Fruit fly (Drosophila melanogaster) whole organism, embryonic: Measurements from ENCODE around the gene CG32772.

Experiments used
- ATbp ChIP-seq: fragments of 200-800 bp; sonication (Bioruptor generic); optimal IDR thresholded peaks from 2 replicates; lab custom pipeline; 2017; ENCODE audit warnings: missing biosample characterization, mild to moderate bottlenecking, missing genetic modification characterization, missing genetic modification reagents
- Bgb ChIP-seq: fragments of 200-800 bp; sonication (Bioruptor generic); IDR thresholded peaks from 2 replicates; pipeline ENCODE4 v1.3.6; 2022; ENCODE audit warnings: missing biosample characterization, missing genetic modification characterization; ENCODE audit not compliant: partially characterized antibody
- BtbVII ChIP-seq: fragments of 200-800 bp; sonication (Bioruptor generic); optimal IDR thresholded peaks from 3 replicates; lab custom pipeline; 2017; ENCODE audit warnings: missing biosample characterization, mild to moderate bottlenecking, missing genetic modification characterization
- CG10267 ChIP-seq: fragments of 200-800 bp; sonication (Bioruptor generic); optimal IDR thresholded peaks from 2 replicates; lab custom pipeline; 2018; ENCODE audit warnings: missing biosample characterization, mild to moderate bottlenecking, missing genetic modification characterization, moderate library complexity
- CG10274 ChIP-seq: fragments of 200-800 bp; sonication (Bioruptor generic); optimal IDR thresholded peaks from 3 replicates; lab custom pipeline; 2017; ENCODE audit warnings: missing biosample characterization, mild to moderate bottlenecking, missing genetic modification characterization
- CG10366 ChIP-seq: fragments of 200-800 bp; sonication (Bioruptor generic); IDR thresholded peaks from 2 replicates; pipeline ENCODE4 v1.3.6; 2022; ENCODE audit warnings: missing biosample characterization, missing genetic modification characterization
- CG12769 ChIP-seq: fragments of 200-800 bp; sonication (Bioruptor generic); optimal IDR thresholded peaks from 2 replicates; lab custom pipeline; 2019; ENCODE audit warnings: missing biosample characterization, mild to moderate bottlenecking, missing genetic modification characterization, moderate library complexity
- CG13894 ChIP-seq: fragments of 200-800 bp; sonication (Bioruptor generic); optimal IDR thresholded peaks from 3 replicates; lab custom pipeline; 2018; ENCODE audit warnings: missing biosample characterization, mild to moderate bottlenecking, missing genetic modification characterization, moderate library complexity
- CG1529 ChIP-seq: fragments of 200-800 bp; sonication (Bioruptor generic); optimal IDR thresholded peaks from 3 replicates; lab custom pipeline; 2018; ENCODE audit warnings: missing biosample characterization, missing genetic modification characterization
- CG3407 ChIP-seq: fragments of 200-800 bp; sonication (Bioruptor generic); optimal IDR thresholded peaks from 2 replicates; lab custom pipeline; 2018; ENCODE audit warnings: missing biosample characterization, mild to moderate bottlenecking, missing genetic modification characterization
- CG34422 ChIP-seq: fragments of 200-800 bp; sonication (Bioruptor generic); IDR thresholded peaks from 3 replicates; pipeline ENCODE4 v1.3.6; 2022; ENCODE audit warnings: missing biosample characterization, missing genetic modification characterization
- CG42726 ChIP-seq: fragments of 200-800 bp; sonication (Bioruptor generic); IDR thresholded peaks from 2 replicates; pipeline ENCODE4 v1.3.6; 2022; ENCODE audit warnings: missing biosample characterization, missing genetic modification characterization; ENCODE audit not compliant: partially characterized antibody
- CG6683 ChIP-seq: fragments of 200-800 bp; sonication (Bioruptor generic); optimal IDR thresholded peaks from 2 replicates; lab custom pipeline; 2017; ENCODE audit warnings: missing biosample characterization, mild to moderate bottlenecking, missing genetic modification characterization, missing genetic modification reagents
- CG7357 ChIP-seq: fragments of 200-800 bp; sonication (Bioruptor generic); IDR thresholded peaks from 3 replicates; pipeline ENCODE4 v1.3.6; 2022; ENCODE audit warnings: missing biosample characterization, missing genetic modification characterization
- CG7745 ChIP-seq: fragments of 200-800 bp; sonication (Bioruptor generic); optimal IDR thresholded peaks from 2 replicates; lab custom pipeline; 2018; ENCODE audit warnings: missing biosample characterization, mild to moderate bottlenecking, missing genetic modification characterization, moderate library complexity
- CG7963 ChIP-seq: fragments of 200-800 bp; sonication (Bioruptor generic); IDR thresholded peaks from 3 replicates; pipeline ENCODE4 v1.3.6; 2022; ENCODE audit warnings: missing biosample characterization, missing genetic modification characterization; ENCODE audit not compliant: partially characterized antibody
- CG8089 ChIP-seq: fragments of 200-800 bp; sonication (Bioruptor generic); optimal IDR thresholded peaks from 3 replicates; lab custom pipeline; 2016; ENCODE audit warnings: missing biosample characterization, missing genetic modification characterization
- CrebB ChIP-seq: fragments of 200-800 bp; sonication (Bioruptor generic); optimal IDR thresholded peaks from 3 replicates; lab custom pipeline; 2018; ENCODE audit warnings: missing biosample characterization, mild to moderate bottlenecking, missing genetic modification characterization
- Gsc ChIP-seq: fragments of 200-800 bp; sonication (Bioruptor generic); IDR thresholded peaks from 2 replicates; pipeline ENCODE4 v1.3.6; 2022; ENCODE audit warnings: missing biosample characterization, missing genetic modification characterization
- Hand ChIP-seq: fragments of 200-800 bp; sonication (Bioruptor generic); optimal IDR thresholded peaks from 2 replicates; lab custom pipeline; 2017; ENCODE audit warnings: mild to moderate bottlenecking, missing biosample characterization, missing genetic modification reagents, missing genetic modification characterization
- HmgD ChIP-seq: fragments of 200-800 bp; sonication (Bioruptor generic); optimal IDR thresholded peaks from 3 replicates; lab custom pipeline; 2016; ENCODE audit warnings: missing biosample characterization, missing genetic modification characterization
- Mes4 ChIP-seq: fragments of 200-800 bp; sonication (Bioruptor generic); optimal IDR thresholded peaks from 2 replicates; lab custom pipeline; 2016; ENCODE audit warnings: missing biosample characterization, missing genetic modification characterization
- Mrtf ChIP-seq: fragments of 200-800 bp; sonication (Bioruptor generic); IDR thresholded peaks from 3 replicates; pipeline ENCODE4 v1.3.6; 2022; ENCODE audit warnings: missing biosample characterization, missing genetic modification characterization
- Nf-YA ChIP-seq: fragments of 200-800 bp; sonication (Bioruptor generic); IDR thresholded peaks from 2 replicates; pipeline ENCODE4 v1.3.6; 2022; ENCODE audit warnings: missing biosample characterization, missing genetic modification characterization
- PHDP ChIP-seq: fragments of 200-800 bp; sonication (Bioruptor generic); optimal IDR thresholded peaks from 3 replicates; lab custom pipeline; 2018; ENCODE audit warnings: missing biosample characterization, mild to moderate bottlenecking, missing genetic modification characterization, moderate library complexity
- Xrp1 ChIP-seq: fragments of 200-800 bp; sonication (Bioruptor generic); IDR thresholded peaks from 2 replicates; pipeline ENCODE4 v1.3.6; 2022; ENCODE audit warnings: missing biosample characterization, missing genetic modification characterization
- az2 ChIP-seq: fragments of 200-800 bp; sonication (Bioruptor generic); optimal IDR thresholded peaks from 3 replicates; lab custom pipeline; 2016; ENCODE audit warnings: missing biosample characterization, missing genetic modification characterization
- chn ChIP-seq: fragments of 200-800 bp; sonication (Bioruptor generic); optimal IDR thresholded peaks from 2 replicates; lab custom pipeline; 2016; ENCODE audit warnings: missing biosample characterization, missing genetic modification characterization
- eyg ChIP-seq: fragments of 200-800 bp; sonication (Bioruptor generic); optimal IDR thresholded peaks from 3 replicates; lab custom pipeline; 2016; ENCODE audit warnings: missing biosample characterization, missing genetic modification characterization
- fd102C ChIP-seq: fragments of 200-800 bp; sonication (Bioruptor generic); optimal IDR thresholded peaks from 2 replicates; lab custom pipeline; 2018; ENCODE audit warnings: missing biosample characterization, mild to moderate bottlenecking, missing genetic modification characterization, moderate library complexity
- fd96Cb ChIP-seq: fragments of 200-800 bp; sonication (Bioruptor generic); optimal IDR thresholded peaks from 2 replicates; lab custom pipeline; 2018; ENCODE audit warnings: missing biosample characterization, mild to moderate bottlenecking, missing genetic modification characterization, moderate library complexity
- gt ChIP-seq: fragments of 200-800 bp; sonication (Bioruptor generic); IDR thresholded peaks from 2 replicates; pipeline ENCODE4 v1.3.6; 2022; ENCODE audit warnings: missing biosample characterization, missing genetic modification characterization
- maf-S ChIP-seq: fragments of 200-800 bp; sonication (Bioruptor generic); optimal IDR thresholded peaks from 2 replicates; lab custom pipeline; 2016; ENCODE audit warnings: missing biosample characterization, missing genetic modification characterization
- pb ChIP-seq: fragments of 200-800 bp; sonication (Bioruptor generic); optimal IDR thresholded peaks from 3 replicates; lab custom pipeline; 2016; ENCODE audit warnings: missing biosample characterization, missing genetic modification characterization
- pita ChIP-seq: fragments of 200-800 bp; sonication (Bioruptor generic); optimal IDR thresholded peaks from 2 replicates; lab custom pipeline; 2017; ENCODE audit warnings: missing biosample characterization, mild to moderate bottlenecking, missing genetic modification characterization
- pros ChIP-seq: fragments of 200-800 bp; sonication (Bioruptor generic); optimal IDR thresholded peaks from 3 replicates; lab custom pipeline; 2019; ENCODE audit warnings: missing biosample characterization, mild to moderate bottlenecking, missing genetic modification characterization, moderate library complexity
- ranshi ChIP-seq: fragments of 200-800 bp; sonication (Bioruptor generic); IDR thresholded peaks from 2 replicates; pipeline ENCODE4 v1.3.6; 2022; ENCODE audit warnings: missing biosample characterization, missing genetic modification characterization
- repo ChIP-seq: fragments of 200-800 bp; sonication (Bioruptor generic); optimal IDR thresholded peaks from 2 replicates; lab custom pipeline; 2016; ENCODE audit warnings: missing biosample characterization, missing genetic modification characterization
- run ChIP-seq: fragments of 200-800 bp; sonication (Bioruptor generic); optimal IDR thresholded peaks from 3 replicates; lab custom pipeline; 2018; ENCODE audit warnings: missing biosample characterization, mild to moderate bottlenecking, missing genetic modification characterization
- scrt ChIP-seq: fragments of 200-800 bp; sonication (Bioruptor generic); optimal IDR thresholded peaks from 2 replicates; lab custom pipeline; 2018; ENCODE audit warnings: missing biosample characterization, mild to moderate bottlenecking, missing genetic modification characterization, moderate library complexity
- sim ChIP-seq: fragments of 200-800 bp; sonication (Bioruptor generic); IDR thresholded peaks from 2 replicates; pipeline ENCODE4 v1.3.6; 2022; ENCODE audit warnings: missing biosample characterization, missing genetic modification characterization
- slou ChIP-seq: fragments of 200-800 bp; sonication (Bioruptor generic); optimal IDR thresholded peaks from 3 replicates; lab custom pipeline; 2016; ENCODE audit warnings: missing biosample characterization, missing genetic modification characterization
- so ChIP-seq: fragments of 200-800 bp; sonication (Bioruptor generic); IDR thresholded peaks from 3 replicates; pipeline ENCODE4 v1.3.6; 2022; ENCODE audit warnings: missing biosample characterization, missing genetic modification characterization
- sqz ChIP-seq: fragments of 200-800 bp; sonication (Bioruptor generic); optimal IDR thresholded peaks from 3 replicates; lab custom pipeline; 2018; ENCODE audit warnings: missing biosample characterization, mild to moderate bottlenecking, missing genetic modification characterization
- sr ChIP-seq: fragments of 200-800 bp; sonication (Bioruptor generic); IDR thresholded peaks from 3 replicates; pipeline ENCODE4 v1.3.6; 2022; ENCODE audit warnings: missing biosample characterization, missing genetic modification characterization
- twi ChIP-seq: fragments of 200-800 bp; optimal IDR thresholded peaks from 2 replicates; lab custom pipeline; 2019; ENCODE audit warnings: missing biosample characterization, mild to moderate bottlenecking, missing genetic modification characterization, moderate library complexity
- vfl ChIP-seq: fragments of 200-800 bp; sonication (Bioruptor generic); optimal IDR thresholded peaks from 2 replicates; lab custom pipeline; 2016; ENCODE audit warnings: missing biosample characterization, missing genetic modification characterization
- zen2 ChIP-seq: fragments of 200-800 bp; sonication (Bioruptor generic); IDR thresholded peaks from 3 replicates; pipeline ENCODE4 v1.3.6; 2022; ENCODE audit warnings: missing biosample characterization, missing genetic modification characterization; ENCODE audit not compliant: partially characterized antibody
- zf30C ChIP-seq: fragments of 200-800 bp; sonication (Bioruptor generic); optimal IDR thresholded peaks from 3 replicates; lab custom pipeline; 2018; ENCODE audit warnings: missing biosample characterization, mild to moderate bottlenecking, missing genetic modification characterization

Gene CG32772

dm6 chrX:4930100-4931010, 21.5 kb downstream of the CG32772 start (continued):
- TF ChIP-seq CG10366 (GFP tag; lab: Robert Waterston, UW) (no peak), CG7745 (tag; lab: Kevin White, UChicago) (no peak), zen2 (no peak), PHDP (peak; percentile 38), CG7357 (no peak), fd96Cb (tag; lab: Kevin White, UChicago) (peak; percentile 0), Gsc (GFP tag; lab: Robert Waterston, UW) (no peak), slou (GFP tag; lab: Kevin White, UChicago) (no peak), gt (GFP tag; lab: Robert Waterston, UW) (no peak), az2 (peak; percentile 15), sqz (GFP tag; lab: Kevin White, UChicago) (peak; percentile 7), Mrtf (GFP tag; lab: Robert Waterston, UW) (no peak), CG3407 (no peak), CG8089 (GFP tag; lab: Kevin White, UChicago) (no peak), CG1529 (no peak), run (tag; lab: Kevin White, UChicago) (no peak), fd102C (no peak), so (GFP tag; lab: Robert Waterston, UW) (no peak), Bgb (no peak), BtbVII (peak; percentile 26), scrt (GFP tag; lab: Kevin White, UChicago) (no peak), CG13894 (tag; lab: Kevin White, UChicago) (no peak), ranshi (no peak), pita (no peak), Mes4 (GFP tag; lab: Kevin White, UChicago) (peak; percentile 9), twi (no peak), Xrp1 (GFP tag; lab: Robert Waterston, UW) (no peak), CrebB (no peak), Hand (GFP tag; lab: Kevin White, UChicago) (peak; percentile 10), CG6683 (GFP tag; lab: Kevin White, UChicago) (peak; percentile 8), maf-S (GFP tag; lab: Kevin White, UChicago) (peak; percentile 36), CG10274 (GFP tag; lab: Kevin White, UChicago) (no peak), zf30C (GFP tag; lab: Kevin White, UChicago) (no peak), pb (peak; percentile 5), ATbp (GFP tag; lab: Kevin White, UChicago) (no peak), vfl (GFP tag; lab: Kevin White, UChicago) (no peak), sim (GFP tag; lab: Robert Waterston, UW) (no peak), sr (GFP tag; lab: Robert Waterston, UW) (no peak), CG7963 (GFP tag; lab: Robert Waterston, UW) (no peak), CG10267 (tag; lab: Kevin White, UChicago) (peak; percentile 92), pros (GFP tag; lab: Kevin White, UChicago) (no peak), eyg (peak; percentile 29), Nf-YA (GFP tag; lab: Robert Waterston, UW) (no peak), CG34422 (no peak), repo (GFP tag; lab: Kevin White, UChicago) (no peak), CG12769 (no peak), chn (GFP tag; lab: Kevin White, UChicago) (peak; percentile 33), HmgD (no peak), CG42726 (no peak)
